Worm (Caenorhabditis elegans) whole organism, midembryonic: ENCODE data around the gene sru-1.

Experiments
- T22C8.4 ChIP-seq: fragments of 200-800 bp; sonication (Bioruptor generic); IDR thresholded peaks from 2 replicates; pipeline ENCODE4 v1.3.6; 2022; ENCODE audit warnings: missing genetic modification characterization, missing compliant biosample characterization
- cog-1 ChIP-seq: sonication (generic microtip); optimal IDR thresholded peaks from 2 replicates; lab custom pipeline; 2016; ENCODE audit warnings: missing genetic modification characterization, missing compliant biosample characterization
- flt-1 ChIP-seq: fragments of 200-800 bp; sonication (Bioruptor generic); IDR thresholded peaks from 2 replicates; pipeline ENCODE4 v1.3.6; 2022; ENCODE audit warnings: missing genetic modification characterization, missing compliant biosample characterization
- klf-2 ChIP-seq: fragments of 200-800 bp; sonication (Bioruptor generic); conservative IDR thresholded peaks from 2 replicates; pipeline ENCODE4 v1.3.6; 2022; ENCODE audit warnings: missing genetic modification reagents, missing genetic modification characterization, missing compliant biosample characterization
- med-1 ChIP-seq: sonication (generic microtip); optimal IDR thresholded peaks from 2 replicates; lab custom pipeline; 2017; ENCODE audit warnings: missing genetic modification characterization, mild to moderate bottlenecking, missing compliant biosample characterization, antibody characterized with exemption, missing genetic modification reagents; ENCODE audit not compliant: insufficient read depth
- ref-1 ChIP-seq: fragments of 200-800 bp; sonication (Bioruptor generic); conservative IDR thresholded peaks from 2 replicates; pipeline ENCODE4 v1.3.6; 2022; ENCODE audit warnings: missing genetic modification reagents, missing genetic modification characterization, missing compliant biosample characterization
- tab-1 ChIP-seq: fragments of 200-800 bp; sonication (Bioruptor generic); IDR thresholded peaks from 2 replicates; pipeline ENCODE4 v1.3.6; 2022; ENCODE audit warnings: missing genetic modification characterization, missing compliant biosample characterization
- ztf-23 ChIP-seq: fragments of 200-800 bp; sonication (Bioruptor generic); IDR thresholded peaks from 2 replicates; pipeline ENCODE4 v1.3.6; 2022; ENCODE audit warnings: missing genetic modification reagents, missing genetic modification characterization, missing compliant biosample characterization
- ztf-29 ChIP-seq: fragments of 200-800 bp; sonication (Bioruptor generic); IDR thresholded peaks from 2 replicates; pipeline ENCODE4 v1.3.6; 2022; ENCODE audit warnings: missing genetic modification reagents, missing genetic modification characterization, missing compliant biosample characterization

- no peak for TF ChIP-seq tab-1 (GFP tag; lab: Robert Waterston, UW)
- no peak for TF ChIP-seq ztf-23 (GFP tag; lab: Robert Waterston, UW)
- TF ChIP-seq med-1 (GFP tag; lab: Kevin White, UChicago), result no peak
- no peak for TF ChIP-seq T22C8.4
- no peak for TF ChIP-seq flt-1 (GFP tag; lab: Robert Waterston, UW)
- TF ChIP-seq cog-1 (tag; lab: Kevin White, UChicago), result no peak
- no peak for TF ChIP-seq klf-2 (GFP tag; lab: Robert Waterston, UW)
- TF ChIP-seq ztf-29, result no peak
- TF ChIP-seq ref-1 (GFP tag; lab: Robert Waterston, UW), result no peak
Observed at ce11 chrIV:9467418-9467817, 21.0 kb upstream of the sru-1 start, which contains the start of gene F38E11.6.
